Fruit fly (Drosophila melanogaster) whole organism, embryonic: Measurements from ENCODE around the gene Bacc.

Source experiments
- Aef1 ChIP-seq: fragments of 200-800 bp; sonication (Bioruptor generic); IDR thresholded peaks from 3 replicates; pipeline ENCODE4 v1.3.6; 2022; ENCODE audit warnings: missing biosample characterization, missing genetic modification characterization
- Blimp-1 ChIP-seq: fragments of 200-800 bp; sonication (Bioruptor generic); optimal IDR thresholded peaks from 3 replicates; lab custom pipeline; 2018; ENCODE audit warnings: missing biosample characterization, missing genetic modification characterization, mild to moderate bottlenecking, moderate library complexity, missing genetic modification reagents
- CG10147 ChIP-seq: fragments of 200-800 bp; sonication (Bioruptor generic); optimal IDR thresholded peaks from 2 replicates; lab custom pipeline; 2019; ENCODE audit warnings: missing biosample characterization, mild to moderate bottlenecking, missing genetic modification characterization, moderate library complexity
- CG1233 ChIP-seq: fragments of 200-800 bp; sonication (Bioruptor generic); optimal IDR thresholded peaks from 4 replicates; lab custom pipeline; 2018; ENCODE audit warnings: missing biosample characterization, mild to moderate bottlenecking, missing genetic modification characterization
- CG13624 ChIP-seq: fragments of 200-800 bp; sonication (Bioruptor generic); optimal IDR thresholded peaks from 2 replicates; lab custom pipeline; 2016; ENCODE audit warnings: missing biosample characterization, missing genetic modification characterization
- CG14667 ChIP-seq: fragments of 200-800 bp; sonication (Bioruptor generic); IDR thresholded peaks from 2 replicates; pipeline ENCODE4 v1.3.6; 2022; ENCODE audit warnings: missing biosample characterization, missing genetic modification characterization
- CG14710 ChIP-seq: fragments of 200-800 bp; sonication (Bioruptor generic); optimal IDR thresholded peaks from 3 replicates; lab custom pipeline; 2019; ENCODE audit warnings: missing biosample characterization, mild to moderate bottlenecking, missing genetic modification characterization, moderate library complexity
- CG14860 ChIP-seq: fragments of 200-800 bp; sonication (Bioruptor generic); IDR thresholded peaks from 3 replicates; pipeline ENCODE4 v1.3.6; 2022; ENCODE audit warnings: missing biosample characterization, missing genetic modification characterization; ENCODE audit not compliant: partially characterized antibody
- CG14965 ChIP-seq: fragments of 200-800 bp; sonication (Bioruptor generic); optimal IDR thresholded peaks from 2 replicates; lab custom pipeline; 2016; ENCODE audit warnings: missing biosample characterization, missing genetic modification characterization, borderline replicate concordance
- CG2116 ChIP-seq: fragments of 200-800 bp; sonication (Bioruptor generic); optimal IDR thresholded peaks from 3 replicates; lab custom pipeline; 2018; ENCODE audit warnings: missing biosample characterization, mild to moderate bottlenecking, missing genetic modification characterization
- CG2678 ChIP-seq: fragments of 200-800 bp; sonication (Bioruptor generic); optimal IDR thresholded peaks from 3 replicates; lab custom pipeline; 2019; ENCODE audit warnings: missing biosample characterization, mild to moderate bottlenecking, missing genetic modification characterization, moderate library complexity
- CG34376 ChIP-seq: fragments of 200-800 bp; sonication (Bioruptor generic); optimal IDR thresholded peaks from 2 replicates; lab custom pipeline; 2018; ENCODE audit warnings: missing biosample characterization, mild to moderate bottlenecking, missing genetic modification characterization
- CG34422 ChIP-seq: fragments of 200-800 bp; sonication (Bioruptor generic); IDR thresholded peaks from 3 replicates; pipeline ENCODE4 v1.3.6; 2022; ENCODE audit warnings: missing biosample characterization, missing genetic modification characterization
- CG42726 ChIP-seq: fragments of 200-800 bp; sonication (Bioruptor generic); IDR thresholded peaks from 2 replicates; pipeline ENCODE4 v1.3.6; 2022; ENCODE audit warnings: missing biosample characterization, missing genetic modification characterization; ENCODE audit not compliant: partially characterized antibody
- CG4707 ChIP-seq: fragments of 200-800 bp; sonication (Bioruptor generic); optimal IDR thresholded peaks from 2 replicates; lab custom pipeline; 2018; ENCODE audit warnings: missing biosample characterization, mild to moderate bottlenecking, missing genetic modification characterization, moderate library complexity
- CG5953 ChIP-seq: fragments of 200-800 bp; sonication (Bioruptor generic); IDR thresholded peaks from 2 replicates; pipeline ENCODE4 v1.3.6; 2022; ENCODE audit warnings: missing biosample characterization, missing genetic modification characterization
- CG6272 ChIP-seq: fragments of 200-800 bp; sonication (Bioruptor generic); IDR thresholded peaks from 2 replicates; pipeline ENCODE4 v1.3.6; 2022; ENCODE audit warnings: missing biosample characterization, missing genetic modification characterization
- CG6683 ChIP-seq: fragments of 200-800 bp; sonication (Bioruptor generic); optimal IDR thresholded peaks from 2 replicates; lab custom pipeline; 2017; ENCODE audit warnings: missing biosample characterization, mild to moderate bottlenecking, missing genetic modification characterization, missing genetic modification reagents
- CG6813 ChIP-seq: fragments of 200-800 bp; sonication (Bioruptor generic); optimal IDR thresholded peaks from 2 replicates; lab custom pipeline; 2017; ENCODE audit warnings: missing biosample characterization, missing genetic modification characterization, mild to moderate bottlenecking, moderate library complexity, missing genetic modification reagents
- CG8924 ChIP-seq: fragments of 200-800 bp; optimal IDR thresholded peaks from 3 replicates; lab custom pipeline; 2019; ENCODE audit warnings: missing biosample characterization, mild to moderate bottlenecking, missing genetic modification characterization, moderate library complexity
- CG9437 ChIP-seq: fragments of 200-800 bp; sonication (Bioruptor generic); optimal IDR thresholded peaks from 2 replicates; lab custom pipeline; 2018; ENCODE audit warnings: missing biosample characterization, mild to moderate bottlenecking, missing genetic modification characterization
- Dad ChIP-seq: fragments of 200-800 bp; sonication (Bioruptor generic); optimal IDR thresholded peaks from 3 replicates; lab custom pipeline; 2016; ENCODE audit warnings: missing biosample characterization, missing genetic modification characterization
- Dfd ChIP-seq, 2 experiments: fragments of >200 bp; optimal IDR thresholded peaks; 2 replicates each; lab custom pipeline; 2017; ENCODE audit warnings: missing biosample characterization in 2 of 2, missing genetic modification characterization in 2 of 2
- Elba2 ChIP-seq: fragments of 200-800 bp; sonication (Bioruptor generic); optimal IDR thresholded peaks from 3 replicates; lab custom pipeline; 2016; ENCODE audit warnings: missing biosample characterization, missing genetic modification characterization
- Fer3 ChIP-seq: fragments of 200-800 bp; sonication (Bioruptor generic); optimal IDR thresholded peaks from 2 replicates; lab custom pipeline; 2018; ENCODE audit warnings: missing biosample characterization, mild to moderate bottlenecking, missing genetic modification characterization, moderate library complexity
- MBD-R2 ChIP-seq: fragments of 200-800 bp; sonication (Bioruptor generic); IDR thresholded peaks from 2 replicates; pipeline ENCODE4 v1.3.6; 2022; ENCODE audit warnings: missing biosample characterization, missing genetic modification characterization
- NC2α ChIP-seq: fragments of 200-800 bp; sonication (Bioruptor generic); optimal IDR thresholded peaks from 2 replicates; lab custom pipeline; 2016; ENCODE audit warnings: missing biosample characterization, missing genetic modification characterization
- NK7.1 ChIP-seq: fragments of 200-800 bp; sonication (Bioruptor generic); optimal IDR thresholded peaks from 3 replicates; lab custom pipeline; 2016; ENCODE audit warnings: missing biosample characterization, missing genetic modification characterization
- Nf-YB ChIP-seq: fragments of 200-800 bp; sonication (Bioruptor generic); optimal IDR thresholded peaks from 3 replicates; lab custom pipeline; 2019; ENCODE audit warnings: missing biosample characterization, mild to moderate bottlenecking, missing genetic modification characterization, moderate library complexity
- Scr ChIP-seq: fragments of 200-800 bp; sonication (Bioruptor generic); IDR thresholded peaks from 2 replicates; pipeline ENCODE4 v1.3.6; 2022; ENCODE audit warnings: missing biosample characterization, missing genetic modification characterization; ENCODE audit not compliant: partially characterized antibody
- Sox102F ChIP-seq: fragments of 200-800 bp; sonication (Bioruptor generic); optimal IDR thresholded peaks from 2 replicates; lab custom pipeline; 2018; ENCODE audit warnings: missing biosample characterization, mild to moderate bottlenecking, missing genetic modification characterization, moderate library complexity
- Ssrp ChIP-seq: fragments of 200-800 bp; sonication (Bioruptor generic); optimal IDR thresholded peaks from 2 replicates; lab custom pipeline; 2018; ENCODE audit warnings: missing biosample characterization, mild to moderate bottlenecking, missing genetic modification characterization, moderate library complexity
- ac ChIP-seq: fragments of 200-800 bp; sonication (Bioruptor generic); optimal IDR thresholded peaks from 3 replicates; lab custom pipeline; 2017; ENCODE audit warnings: missing biosample characterization, mild to moderate bottlenecking, missing genetic modification characterization
- ato ChIP-seq: fragments of 200-800 bp; sonication (Bioruptor generic); IDR thresholded peaks from 2 replicates; pipeline ENCODE4 v1.3.6; 2022; ENCODE audit warnings: missing biosample characterization, missing genetic modification characterization; ENCODE audit not compliant: partially characterized antibody
- bbx ChIP-seq: fragments of 200-800 bp; sonication (Bioruptor generic); IDR thresholded peaks from 2 replicates; pipeline ENCODE4 v1.3.6; 2022; ENCODE audit warnings: missing biosample characterization, missing genetic modification characterization; ENCODE audit not compliant: partially characterized antibody
- btn ChIP-seq: fragments of 200-800 bp; sonication (Bioruptor generic); optimal IDR thresholded peaks from 2 replicates; lab custom pipeline; 2016; ENCODE audit warnings: missing biosample characterization, missing genetic modification characterization
- croc ChIP-seq: fragments of 200-800 bp; sonication (Bioruptor generic); conservative IDR thresholded peaks from 3 replicates; pipeline ENCODE4 v1.3.6; 2022; ENCODE audit warnings: missing biosample characterization, missing genetic modification characterization
- cwo ChIP-seq: fragments of 200-800 bp; sonication (Bioruptor generic); optimal IDR thresholded peaks from 3 replicates; lab custom pipeline; 2017; ENCODE audit warnings: missing biosample characterization, missing genetic modification characterization, mild to moderate bottlenecking, moderate library complexity, missing genetic modification reagents
- fd64A ChIP-seq: fragments of 200-800 bp; sonication (Bioruptor generic); optimal IDR thresholded peaks from 3 replicates; lab custom pipeline; 2018; ENCODE audit warnings: missing biosample characterization, mild to moderate bottlenecking, missing genetic modification characterization
- gfzf ChIP-seq: fragments of 200-800 bp; sonication (Bioruptor generic); optimal IDR thresholded peaks from 2 replicates; lab custom pipeline; 2016; ENCODE audit warnings: missing biosample characterization, mild to moderate bottlenecking, missing genetic modification characterization, moderate library complexity
- ken ChIP-seq: fragments of 200-800 bp; sonication (Bioruptor generic); IDR thresholded peaks from 3 replicates; pipeline ENCODE4 v1.3.6; 2022; ENCODE audit warnings: missing biosample characterization, missing genetic modification characterization
- knrl ChIP-seq: fragments of 200-800 bp; sonication (Bioruptor generic); IDR thresholded peaks from 3 replicates; pipeline ENCODE4 v1.3.6; 2022; ENCODE audit warnings: missing biosample characterization, missing genetic modification characterization; ENCODE audit not compliant: partially characterized antibody
- lmd ChIP-seq: fragments of 200-800 bp; sonication (Bioruptor generic); IDR thresholded peaks from 2 replicates; pipeline ENCODE4 v1.3.6; 2022; ENCODE audit warnings: missing biosample characterization, missing genetic modification characterization
- nerfin-2 ChIP-seq: fragments of 200-800 bp; sonication (Bioruptor generic); IDR thresholded peaks from 2 replicates; pipeline ENCODE4 v1.3.6; 2022; ENCODE audit warnings: missing biosample characterization, missing genetic modification characterization; ENCODE audit not compliant: partially characterized antibody
- nmo ChIP-seq: fragments of 200-800 bp; sonication (Bioruptor generic); optimal IDR thresholded peaks from 2 replicates; lab custom pipeline; 2018; ENCODE audit warnings: missing biosample characterization, mild to moderate bottlenecking, missing genetic modification characterization, moderate library complexity
- pzg ChIP-seq: fragments of 200-800 bp; sonication (Bioruptor generic); optimal IDR thresholded peaks from 3 replicates; lab custom pipeline; 2018; ENCODE audit warnings: missing biosample characterization, mild to moderate bottlenecking, missing genetic modification characterization, moderate library complexity
- sens-2 ChIP-seq: fragments of 200-800 bp; sonication (Bioruptor generic); IDR thresholded peaks from 2 replicates; pipeline ENCODE4 v1.3.6; 2022; ENCODE audit warnings: missing biosample characterization, missing genetic modification characterization
- sug ChIP-seq: fragments of 200-800 bp; optimal IDR thresholded peaks from 2 replicates; lab custom pipeline; 2019; ENCODE audit warnings: missing biosample characterization, mild to moderate bottlenecking, missing genetic modification characterization, moderate library complexity
- tap ChIP-seq: fragments of 200-800 bp; optimal IDR thresholded peaks from 3 replicates; lab custom pipeline; 2019; ENCODE audit warnings: missing biosample characterization, mild to moderate bottlenecking, missing genetic modification characterization, moderate library complexity
- trem ChIP-seq: fragments of 200-800 bp; optimal IDR thresholded peaks from 3 replicates; lab custom pipeline; 2019; ENCODE audit warnings: missing biosample characterization, mild to moderate bottlenecking, missing genetic modification characterization, moderate library complexity

Gene Bacc

dm6 chr2L:2744852-2745251, 7.4 kb upstream of the Bacc start, which contains the start of the genes CG9961 and Cwc25 (continued):
- no peak for TF ChIP-seq CG6683 (GFP tag; lab: Kevin White, UChicago)
- TF ChIP-seq CG14965 (GFP tag; lab: Kevin White, UChicago) = no peak
- no peak for TF ChIP-seq ac (GFP tag; lab: Kevin White, UChicago)
- TF ChIP-seq NK7.1 (GFP tag; lab: Kevin White, UChicago) = no peak
- TF ChIP-seq CG14860 = no peak
- TF ChIP-seq CG14667 = no peak
- TF ChIP-seq Ssrp (tag; lab: Kevin White, UChicago) = no peak
- no peak for TF ChIP-seq CG1233 (GFP tag; lab: Kevin White, UChicago)
- no peak for TF ChIP-seq CG34376 (GFP tag; lab: Kevin White, UChicago)
- no peak for TF ChIP-seq sens-2 (GFP tag; lab: Robert Waterston, UW)
- TF ChIP-seq Blimp-1 (GFP tag; lab: Kevin White, UChicago) = no peak
- TF ChIP-seq CG6813 (GFP tag; lab: Kevin White, UChicago) = no peak
- no peak for TF ChIP-seq Dad (GFP tag; lab: Kevin White, UChicago)
- no peak for TF ChIP-seq Fer3
- no peak for TF ChIP-seq nerfin-2 (GFP tag; lab: Robert Waterston, UW)
- TF ChIP-seq gfzf (GFP tag; lab: Kevin White, UChicago) = no peak
- TF ChIP-seq CG2116 = peak; percentile 12
- peak; percentile 3 for TF ChIP-seq sug (tag; lab: Kevin White, UChicago)
- no peak for TF ChIP-seq lmd (GFP tag; lab: Robert Waterston, UW)
- peak; percentile 53 for TF ChIP-seq CG14710 (tag; lab: Kevin White, UChicago)
- TF ChIP-seq ken (GFP tag; lab: Robert Waterston, UW) = no peak
- TF ChIP-seq CG5953 (GFP tag; lab: Robert Waterston, UW) = no peak
- no peak for TF ChIP-seq tap (tag; lab: Kevin White, UChicago)
- no peak for TF ChIP-seq ato (GFP tag; lab: Robert Waterston, UW)
- no peak for TF ChIP-seq btn
- no peak for TF ChIP-seq croc
- no peak for TF ChIP-seq Dfd (GFP tag; optimal IDR thresholded peaks at IDR 0.05; lab: Kevin White, UChicago)
- TF ChIP-seq cwo (GFP tag; lab: Kevin White, UChicago) = no peak
- peak; percentile 81 for TF ChIP-seq CG9437
- no peak for TF ChIP-seq Scr
- TF ChIP-seq Sox102F (GFP tag; lab: Kevin White, UChicago) = no peak
- TF ChIP-seq Aef1 = no peak
- TF ChIP-seq Elba2 (GFP tag; lab: Kevin White, UChicago) = no peak
- no peak for TF ChIP-seq CG8924 (tag; lab: Kevin White, UChicago)
- TF ChIP-seq CG34422 (GFP tag; lab: Robert Waterston, UW) = no peak
- no peak for TF ChIP-seq bbx
- peak; percentile 44 for TF ChIP-seq pzg (GFP tag; lab: Kevin White, UChicago)
- no peak for TF ChIP-seq fd64A
- no peak for TF ChIP-seq Nf-YB (GFP tag; lab: Kevin White, UChicago)
- TF ChIP-seq trem (tag; lab: Kevin White, UChicago) = peak; percentile 43
- no peak for TF ChIP-seq CG42726 (GFP tag; lab: Robert Waterston, UW)
- TF ChIP-seq CG13624 = no peak
- no peak for TF ChIP-seq CG10147 (GFP tag; lab: Kevin White, UChicago)
- no peak for TF ChIP-seq NC2α
- no peak for TF ChIP-seq CG6272
- TF ChIP-seq CG2678 (tag; lab: Kevin White, UChicago) = no peak
- TF ChIP-seq MBD-R2 = peak; percentile 90
- TF ChIP-seq CG4707 (GFP tag; lab: Kevin White, UChicago) = no peak
- no peak for TF ChIP-seq knrl
- no peak for TF ChIP-seq nmo
